Worm (Caenorhabditis elegans) whole organism, L4/young adult: ENCODE data around the gene clec-126.

Experiments
- W03F9.2 ChIP-seq: fragments of 150-350 bp; optimal IDR thresholded peaks from 2 replicates; lab custom pipeline; 2014; ENCODE audit warnings: missing biosample characterization, missing genetic modification characterization
- dao-5 ChIP-seq: sonication (generic microtip); optimal IDR thresholded peaks from 2 replicates; lab custom pipeline; 2016; ENCODE audit warnings: missing genotype, missing genetic modification characterization, moderate library complexity, missing compliant biosample characterization
- him-1 ChIP-seq: sonication (generic microtip); optimal IDR thresholded peaks from 2 replicates; lab custom pipeline; 2016; ENCODE audit warnings: missing genotype, missing genetic modification reagents, missing genetic modification characterization, missing compliant biosample characterization

The clec-126 gene

ce11 chrII:3502520-3503323 lies 16.6 kb upstream of the clec-126 start, which contains the start of the genes col-71 and Y49F6B.2:
TSS of gene col-71 (minus strand) at chrII:3502570.
TSS of gene Y49F6B.2 (plus strand) at chrII:3502968.
- TF ChIP-seq dao-5: no peak
- TF ChIP-seq him-1 (tag; lab: Kevin White, UChicago): peak; percentile 36
- peak; percentile 74 for TF ChIP-seq W03F9.2 (tag; lab: Kevin White, UChicago)

ce11 chrII:3504717-3505116 lies 14.6 kb upstream of the clec-126 start, which contains the start of gene cyh-1:
TSS of gene cyh-1 (plus strand) at chrII:3505017.
- TF ChIP-seq dao-5: no peak
- no peak for TF ChIP-seq W03F9.2 (tag; lab: Kevin White, UChicago)
- TF ChIP-seq him-1 (tag; lab: Kevin White, UChicago): no peak

ce11 chrII:3512240-3512639 lies 7.1 kb upstream of the clec-126 start, which contains the start of gene Y49F6B.19:
TSS of gene Y49F6B.19 (minus strand) at chrII:3512340.
- TF ChIP-seq dao-5 (no peak), him-1 (tag; lab: Kevin White, UChicago) (no peak), W03F9.2 (tag; lab: Kevin White, UChicago) (no peak)

ce11 chrII:3514631-3515030 lies 4.7 kb upstream of the clec-126 start, which contains the start of gene srz-5:
TSS of gene srz-5 (minus strand) at chrII:3514731.
- TF ChIP-seq W03F9.2 (tag; lab: Kevin White, UChicago) (no peak), him-1 (tag; lab: Kevin White, UChicago) (no peak), dao-5 (no peak)

ce11 chrII:3515384-3516053 lies 3.8 kb upstream of the clec-126 start, which contains the start of the genes Y49F6B.14 and clec-125:
TSS of gene Y49F6B.14 (minus strand) at chrII:3515484.
TSS of gene clec-125 (plus strand) at chrII:3516003.
- no peak for TF ChIP-seq him-1 (tag; lab: Kevin White, UChicago)

ce11 chrII:3516175-3516574 lies 3.1 kb upstream of the clec-126 start:
- TF ChIP-seq dao-5: no peak
- no peak for TF ChIP-seq W03F9.2 (tag; lab: Kevin White, UChicago)
- TF ChIP-seq him-1 (tag; lab: Kevin White, UChicago): no peak

ce11 chrII:3520988-3521850 lies 1.9 kb downstream of the clec-126 start, which contains the start of gene W09G10.9:
TSS of gene W09G10.9 (plus strand) at chrII:3521800.
- TF ChIP-seq dao-5 (no peak), him-1 (tag; lab: Kevin White, UChicago) (no peak), W03F9.2 (tag; lab: Kevin White, UChicago) (no peak)

ce11 chrII:3523547-3523946 lies 4.3 kb downstream of the clec-126 start:
- TF ChIP-seq W03F9.2 (tag; lab: Kevin White, UChicago): peak; percentile 10
- peak; percentile 51 for TF ChIP-seq him-1 (tag; lab: Kevin White, UChicago)

- TF ChIP-seq him-1 (tag; lab: Kevin White, UChicago) (no peak), W03F9.2 (tag; lab: Kevin White, UChicago) (no peak), dao-5 (no peak)
Observed at ce11 chrII:3524097-3524496, 4.8 kb downstream of the clec-126 start, which contains the start of gene col-72. TSS of gene col-72 (minus strand) at chrII:3524197.

ce11 chrII:3527460-3527859 lies 8.2 kb downstream of the clec-126 start:
- TF ChIP-seq dao-5 (no peak), W03F9.2 (tag; lab: Kevin White, UChicago) (no peak), him-1 (tag; lab: Kevin White, UChicago) (no peak)

- no peak for TF ChIP-seq him-1 (tag; lab: Kevin White, UChicago)
- TF ChIP-seq W03F9.2 (tag; lab: Kevin White, UChicago): no peak
- TF ChIP-seq dao-5: no peak
Observed at ce11 chrII:3528256-3528655, 9.0 kb downstream of the clec-126 start, which contains the start of gene ncs-6. TSS of gene ncs-6 (minus strand) at chrII:3528516.

- TF ChIP-seq him-1 (tag; lab: Kevin White, UChicago) (no peak), dao-5 (no peak), W03F9.2 (tag; lab: Kevin White, UChicago) (no peak)
Observed at ce11 chrII:3540151-3540550, 20.9 kb downstream of the clec-126 start.

- TF ChIP-seq him-1 (tag; lab: Kevin White, UChicago) (no peak), W03F9.2 (tag; lab: Kevin White, UChicago) (no peak), dao-5 (no peak)
Observed at ce11 chrII:3546381-3546931, 27.2 kb downstream of the clec-126 start, which contains the start of gene apd-3. TSS of gene apd-3 (minus strand) at chrII:3546431.
